Fruit fly (Drosophila melanogaster) whole organism, embryonic: ENCODE data around the gene Spt7.

ENCODE experiments used
- Aef1 ChIP-seq: fragments of 200-800 bp; sonication (Bioruptor generic); IDR thresholded peaks from 3 replicates; pipeline ENCODE4 v1.3.6; 2022; ENCODE audit warnings: missing biosample characterization, missing genetic modification characterization
- Asciz ChIP-seq: fragments of 200-800 bp; sonication (Bioruptor generic); optimal IDR thresholded peaks from 2 replicates; lab custom pipeline; 2017; ENCODE audit warnings: missing biosample characterization, mild to moderate bottlenecking, missing genetic modification characterization, missing genetic modification reagents
- Bgb ChIP-seq: fragments of 200-800 bp; sonication (Bioruptor generic); IDR thresholded peaks from 2 replicates; pipeline ENCODE4 v1.3.6; 2022; ENCODE audit warnings: missing biosample characterization, missing genetic modification characterization; ENCODE audit not compliant: partially characterized antibody
- CG10321 ChIP-seq: fragments of 200-800 bp; sonication (Bioruptor generic); IDR thresholded peaks from 2 replicates; pipeline ENCODE4 v1.3.6; 2022; ENCODE audit warnings: missing biosample characterization, missing genetic modification characterization
- CG10462 ChIP-seq: fragments of 200-800 bp; sonication (Bioruptor generic); optimal IDR thresholded peaks from 2 replicates; lab custom pipeline; 2016; ENCODE audit warnings: missing biosample characterization, missing genetic modification characterization
- CG11085 ChIP-seq: fragments of 200-800 bp; sonication (Bioruptor generic); IDR thresholded peaks from 2 replicates; pipeline ENCODE4 v1.3.6; 2022; ENCODE audit warnings: missing biosample characterization, missing genetic modification characterization
- CG11093 ChIP-seq: fragments of 200-800 bp; sonication (Bioruptor generic); IDR thresholded peaks from 3 replicates; pipeline ENCODE4 v1.3.6; 2022; ENCODE audit warnings: missing biosample characterization, missing genetic modification characterization
- CG12391 ChIP-seq: fragments of 200-800 bp; sonication (Bioruptor generic); optimal IDR thresholded peaks from 3 replicates; lab custom pipeline; 2018; ENCODE audit warnings: missing biosample characterization, mild to moderate bottlenecking, missing genetic modification characterization, moderate library complexity
- CG13624 ChIP-seq: fragments of 200-800 bp; sonication (Bioruptor generic); optimal IDR thresholded peaks from 2 replicates; lab custom pipeline; 2016; ENCODE audit warnings: missing biosample characterization, missing genetic modification characterization
- CG15269 ChIP-seq: fragments of 200-800 bp; sonication (Bioruptor generic); optimal IDR thresholded peaks from 2 replicates; lab custom pipeline; 2018; ENCODE audit warnings: missing biosample characterization, mild to moderate bottlenecking, missing genetic modification characterization, moderate library complexity
- CG2116 ChIP-seq: fragments of 200-800 bp; sonication (Bioruptor generic); optimal IDR thresholded peaks from 3 replicates; lab custom pipeline; 2018; ENCODE audit warnings: missing biosample characterization, mild to moderate bottlenecking, missing genetic modification characterization
- CG4282 ChIP-seq: fragments of 200-800 bp; sonication (Bioruptor generic); optimal IDR thresholded peaks from 2 replicates; lab custom pipeline; 2016; ENCODE audit warnings: missing biosample characterization, missing genetic modification characterization
- CG4360 ChIP-seq: fragments of 200-800 bp; sonication (Bioruptor generic); IDR thresholded peaks from 2 replicates; pipeline ENCODE4 v1.3.6; 2022; ENCODE audit warnings: missing biosample characterization, missing genetic modification characterization
- CG5180 ChIP-seq: fragments of 200-800 bp; sonication (Bioruptor generic); optimal IDR thresholded peaks from 3 replicates; lab custom pipeline; 2017; ENCODE audit warnings: missing biosample characterization, missing genetic modification characterization, mild to moderate bottlenecking, moderate library complexity, missing genetic modification reagents
- CG7271 ChIP-seq: fragments of 200-800 bp; sonication (Bioruptor generic); optimal IDR thresholded peaks from 2 replicates; lab custom pipeline; 2018; ENCODE audit warnings: missing biosample characterization, mild to moderate bottlenecking, missing genetic modification characterization, moderate library complexity
- CG7745 ChIP-seq: fragments of 200-800 bp; sonication (Bioruptor generic); optimal IDR thresholded peaks from 2 replicates; lab custom pipeline; 2018; ENCODE audit warnings: missing biosample characterization, mild to moderate bottlenecking, missing genetic modification characterization, moderate library complexity
- Chrac-16 ChIP-seq: fragments of 200-800 bp; sonication (Bioruptor generic); optimal IDR thresholded peaks from 3 replicates; lab custom pipeline; 2016; ENCODE audit warnings: missing biosample characterization, missing genetic modification characterization
- Dbx ChIP-seq: fragments of 200-800 bp; sonication (Bioruptor generic); IDR thresholded peaks from 3 replicates; pipeline ENCODE4 v1.3.6; 2022; ENCODE audit warnings: missing biosample characterization, missing genetic modification characterization
- Dek ChIP-seq: fragments of 200-800 bp; sonication (Bioruptor generic); optimal IDR thresholded peaks from 3 replicates; lab custom pipeline; 2019; ENCODE audit warnings: missing biosample characterization, mild to moderate bottlenecking, missing genetic modification characterization, moderate library complexity
- E2f2 ChIP-seq: fragments of 200-800 bp; sonication (Bioruptor generic); IDR thresholded peaks from 2 replicates; pipeline ENCODE4 v1.3.6; 2022; ENCODE audit warnings: missing biosample characterization, missing genetic modification characterization
- Eip74EF ChIP-seq, 2 experiments: fragments of 200-800 bp in 1 of 2; fragments of >200 bp in 1 of 2; sonication (Bioruptor generic) in 1 of 2; optimal IDR thresholded peaks; 2 replicates each; lab custom pipeline; 2017 to 2019; ENCODE audit warnings: missing biosample characterization in 2 of 2, missing genetic modification characterization in 2 of 2, mild to moderate bottlenecking in 1 of 2, moderate library complexity in 1 of 2
- H15 ChIP-seq: fragments of 200-800 bp; sonication (Bioruptor generic); IDR thresholded peaks from 3 replicates; pipeline ENCODE4 v1.3.6; 2022; ENCODE audit warnings: missing biosample characterization, missing genetic modification characterization
- Hmx ChIP-seq: fragments of 200-800 bp; sonication (Bioruptor generic); optimal IDR thresholded peaks from 2 replicates; lab custom pipeline; 2016; ENCODE audit warnings: missing biosample characterization, missing genetic modification characterization
- Meics ChIP-seq: fragments of 200-800 bp; sonication (Bioruptor generic); optimal IDR thresholded peaks from 2 replicates; lab custom pipeline; 2017; ENCODE audit warnings: missing biosample characterization, mild to moderate bottlenecking, missing genetic modification characterization
- Mes4 ChIP-seq: fragments of 200-800 bp; sonication (Bioruptor generic); optimal IDR thresholded peaks from 2 replicates; lab custom pipeline; 2016; ENCODE audit warnings: missing biosample characterization, missing genetic modification characterization
- NC2α ChIP-seq: fragments of 200-800 bp; sonication (Bioruptor generic); optimal IDR thresholded peaks from 2 replicates; lab custom pipeline; 2016; ENCODE audit warnings: missing biosample characterization, missing genetic modification characterization
- Oli ChIP-seq: fragments of 200-800 bp; sonication (Bioruptor generic); optimal IDR thresholded peaks from 2 replicates; lab custom pipeline; 2018; ENCODE audit warnings: missing biosample characterization, mild to moderate bottlenecking, missing genetic modification characterization, moderate library complexity
- PHDP ChIP-seq: fragments of 200-800 bp; sonication (Bioruptor generic); optimal IDR thresholded peaks from 3 replicates; lab custom pipeline; 2018; ENCODE audit warnings: missing biosample characterization, mild to moderate bottlenecking, missing genetic modification characterization, moderate library complexity
- Rx ChIP-seq: fragments of 200-800 bp; sonication (Bioruptor generic); IDR thresholded peaks from 2 replicates; pipeline ENCODE4 v1.3.6; 2022; ENCODE audit warnings: missing biosample characterization, missing genetic modification characterization
- abd-A ChIP-seq: fragments of 200-800 bp; sonication (Bioruptor generic); optimal IDR thresholded peaks from 3 replicates; lab custom pipeline; 2019; ENCODE audit warnings: missing biosample characterization, mild to moderate bottlenecking, missing genetic modification characterization, moderate library complexity
- bab2 ChIP-seq: fragments of 200-800 bp; sonication (Bioruptor generic); optimal IDR thresholded peaks from 2 replicates; lab custom pipeline; 2016; ENCODE audit warnings: missing biosample characterization, missing genetic modification characterization
- bigmax ChIP-seq: fragments of 200-800 bp; sonication (Bioruptor generic); optimal IDR thresholded peaks from 2 replicates; lab custom pipeline; 2018; ENCODE audit warnings: missing biosample characterization, mild to moderate bottlenecking, missing genetic modification characterization
- cas ChIP-seq: fragments of 200-800 bp; sonication (Bioruptor generic); IDR thresholded peaks from 2 replicates; pipeline ENCODE4 v1.3.6; 2022; ENCODE audit warnings: missing biosample characterization, missing genetic modification characterization
- chn ChIP-seq: fragments of 200-800 bp; sonication (Bioruptor generic); optimal IDR thresholded peaks from 2 replicates; lab custom pipeline; 2016; ENCODE audit warnings: missing biosample characterization, missing genetic modification characterization
- dimm ChIP-seq: fragments of 200-800 bp; sonication (Bioruptor generic); IDR thresholded peaks from 2 replicates; pipeline ENCODE4 v1.3.6; 2022; ENCODE audit warnings: missing biosample characterization, missing genetic modification characterization
- dmrt99B ChIP-seq: fragments of 200-800 bp; sonication (Bioruptor generic); optimal IDR thresholded peaks from 2 replicates; lab custom pipeline; 2018; ENCODE audit warnings: missing biosample characterization, mild to moderate bottlenecking, missing genetic modification characterization, moderate library complexity
- ems ChIP-seq: fragments of 200-800 bp; sonication (Bioruptor generic); optimal IDR thresholded peaks from 3 replicates; lab custom pipeline; 2016; ENCODE audit warnings: missing biosample characterization, missing genetic modification characterization
- fd3F ChIP-seq: fragments of 200-800 bp; sonication (Bioruptor generic); optimal IDR thresholded peaks from 2 replicates; lab custom pipeline; 2018; ENCODE audit warnings: missing biosample characterization, mild to moderate bottlenecking, missing genetic modification characterization, moderate library complexity
- gce ChIP-seq: fragments of 200-800 bp; sonication (Bioruptor generic); IDR thresholded peaks from 3 replicates; pipeline ENCODE4 v1.3.6; 2022; ENCODE audit warnings: missing biosample characterization, missing genetic modification characterization
- grau ChIP-seq: fragments of 200-800 bp; optimal IDR thresholded peaks from 3 replicates; lab custom pipeline; 2019; ENCODE audit warnings: missing biosample characterization, mild to moderate bottlenecking, missing genetic modification characterization, moderate library complexity
- ham ChIP-seq: fragments of 200-800 bp; sonication (Bioruptor generic); IDR thresholded peaks from 2 replicates; pipeline ENCODE4 v1.3.6; 2022; ENCODE audit warnings: missing biosample characterization, missing genetic modification characterization
- org-1 ChIP-seq: fragments of 200-800 bp; sonication (Bioruptor generic); optimal IDR thresholded peaks from 2 replicates; lab custom pipeline; 2017; ENCODE audit warnings: missing biosample characterization, missing genetic modification characterization
- pfk ChIP-seq: fragments of 200-800 bp; sonication (Bioruptor generic); optimal IDR thresholded peaks from 2 replicates; lab custom pipeline; 2018; ENCODE audit warnings: missing biosample characterization, mild to moderate bottlenecking, missing genetic modification characterization, moderate library complexity
- phol ChIP-seq: fragments of 200-800 bp; sonication (Bioruptor generic); optimal IDR thresholded peaks from 3 replicates; lab custom pipeline; 2018; ENCODE audit warnings: missing biosample characterization, mild to moderate bottlenecking, missing genetic modification characterization, moderate library complexity
- pita ChIP-seq: fragments of 200-800 bp; sonication (Bioruptor generic); optimal IDR thresholded peaks from 2 replicates; lab custom pipeline; 2017; ENCODE audit warnings: missing biosample characterization, mild to moderate bottlenecking, missing genetic modification characterization
- prd ChIP-seq, 3 experiments: fragments of >200 bp in 2 of 3; fragments of 200-800 bp in 1 of 3; sonication (Bioruptor generic) in 1 of 3; optimal IDR thresholded peaks in 2 of 3; IDR thresholded peaks in 1 of 3; 2 replicates in 2 of 3; 3 replicates in 1 of 3; pipeline versions ENCODE4 v1.3.6 to Lab custom; 2017 to 2022; ENCODE audit warnings: missing biosample characterization in 1 of 3, missing genetic modification characterization in 1 of 3
- pzg ChIP-seq: fragments of 200-800 bp; sonication (Bioruptor generic); optimal IDR thresholded peaks from 3 replicates; lab custom pipeline; 2018; ENCODE audit warnings: missing biosample characterization, mild to moderate bottlenecking, missing genetic modification characterization, moderate library complexity
- sna ChIP-seq: fragments of 200-800 bp; sonication (Bioruptor generic); IDR thresholded peaks from 2 replicates; pipeline ENCODE4 v1.3.6; 2022; ENCODE audit warnings: missing biosample characterization, missing genetic modification characterization; ENCODE audit not compliant: partially characterized antibody
- sqz ChIP-seq: fragments of 200-800 bp; sonication (Bioruptor generic); optimal IDR thresholded peaks from 3 replicates; lab custom pipeline; 2018; ENCODE audit warnings: missing biosample characterization, mild to moderate bottlenecking, missing genetic modification characterization
- ssp ChIP-seq: fragments of 200-800 bp; sonication (Bioruptor generic); IDR thresholded peaks from 2 replicates; pipeline ENCODE4 v1.3.6; 2022; ENCODE audit warnings: missing biosample characterization, missing genetic modification characterization
- usp ChIP-seq: fragments of >200 bp; optimal IDR thresholded peaks from 2 replicates; lab custom pipeline; 2017; ENCODE audit warnings: missing biosample characterization, missing genetic modification characterization

The Spt7 gene

DNA sequence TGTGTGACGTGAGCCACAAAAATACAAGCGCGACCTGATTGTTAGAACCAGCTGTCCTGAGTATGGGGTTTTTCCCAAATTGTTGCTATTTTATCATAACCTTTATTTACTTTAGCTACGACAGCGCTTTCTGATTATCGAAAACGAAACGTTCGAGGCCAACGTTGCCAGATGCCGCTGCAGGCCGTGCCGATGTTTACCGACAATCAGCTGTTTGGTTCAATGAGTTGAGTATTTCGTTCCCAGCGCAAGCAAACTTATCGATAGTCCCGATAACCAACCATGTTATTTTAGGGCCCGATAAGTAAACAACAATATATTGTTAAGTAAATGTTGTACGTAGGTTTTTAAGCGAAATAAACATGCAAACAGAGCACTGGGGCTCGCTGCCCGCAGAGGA, at the start of gene Spt7, which contains the start of gene CG15814 (continued):
- no peak for TF ChIP-seq pita (GFP tag; lab: Kevin White, UChicago)
- no peak for TF ChIP-seq Rx (GFP tag; lab: Robert Waterston, UW)
- TF ChIP-seq CG13624: peak; percentile 20
- no peak for TF ChIP-seq CG7745 (tag; lab: Kevin White, UChicago)
- TF ChIP-seq Aef1 (GFP tag; lab: Robert Waterston, UW): no peak
- TF ChIP-seq Eip74EF (GFP tag; optimal IDR thresholded peaks at IDR 0.05; lab: Kevin White, UChicago): no peak
- TF ChIP-seq Meics (GFP tag; lab: Kevin White, UChicago): peak; percentile 47
- no peak for TF ChIP-seq usp
- TF ChIP-seq Asciz (GFP tag; lab: Kevin White, UChicago): no peak
- TF ChIP-seq chn (GFP tag; lab: Kevin White, UChicago): peak; percentile 23
- TF ChIP-seq Hmx (GFP tag; lab: Kevin White, UChicago): no peak
- peak; percentile 58 for TF ChIP-seq E2f2 (GFP tag; lab: Robert Waterston, UW)
- TF ChIP-seq CG10462 (GFP tag; lab: Kevin White, UChicago): no peak
- no peak for TF ChIP-seq org-1 (GFP tag; lab: Kevin White, UChicago)
- TF ChIP-seq cas (GFP tag; lab: Robert Waterston, UW): no peak
- no peak for TF ChIP-seq CG7271 (tag; lab: Kevin White, UChicago)
- TF ChIP-seq grau: peak; percentile 39
- peak; percentile 72 for TF ChIP-seq sna (GFP tag; lab: Robert Waterston, UW)
- no peak for TF ChIP-seq Dek (tag; lab: Kevin White, UChicago)
- TF ChIP-seq ham (GFP tag; lab: Robert Waterston, UW): no peak
- TF ChIP-seq CG10321: no peak
- peak; percentile 33 for TF ChIP-seq PHDP
- TF ChIP-seq prd (optimal IDR thresholded peaks at IDR 0.05; lab: Kevin White, UChicago): no peak
- 0 out of 3 replicates have a peak, but pooled peaks have one; percentile 34 for TF ChIP-seq prd (GFP tag; IDR thresholded peaks at IDR 0.05; lab: Robert Waterston, UW)
- TF ChIP-seq sqz (GFP tag; lab: Kevin White, UChicago): no peak
- TF ChIP-seq ems: peak; percentile 30
- no peak for TF ChIP-seq Chrac-16 (GFP tag; lab: Kevin White, UChicago)
- peak; percentile 44 for TF ChIP-seq bab2 (GFP tag; lab: Kevin White, UChicago)
- TF ChIP-seq NC2α (GFP tag; lab: Kevin White, UChicago): no peak
- TF ChIP-seq CG12391 (tag; lab: Kevin White, UChicago): peak; percentile 22
- peak; percentile 83 for TF ChIP-seq CG2116 (GFP tag; lab: Kevin White, UChicago)
- no peak for TF ChIP-seq ssp (GFP tag; lab: Robert Waterston, UW)
- TF ChIP-seq phol (tag; lab: Kevin White, UChicago): peak; percentile 49
- no peak for TF ChIP-seq abd-A (tag; lab: Kevin White, UChicago)
- TF ChIP-seq dimm (GFP tag; lab: Robert Waterston, UW): no peak
- no peak for TF ChIP-seq CG11085
- no peak for TF ChIP-seq CG11093
- no peak for TF ChIP-seq CG5180 (GFP tag; lab: Kevin White, UChicago)
- 0 out of 2 replicates have a peak, but pooled peaks have one; percentile 8 for TF ChIP-seq CG4360 (GFP tag; lab: Robert Waterston, UW)
- no peak for TF ChIP-seq gce (GFP tag; lab: Robert Waterston, UW)
- no peak for TF ChIP-seq H15
- no peak for TF ChIP-seq CG15269 (tag; lab: Kevin White, UChicago)
- TF ChIP-seq dmrt99B (tag; lab: Kevin White, UChicago): no peak
- TF ChIP-seq Bgb (GFP tag; lab: Robert Waterston, UW): peak; percentile 88
- TF ChIP-seq pzg (GFP tag; lab: Kevin White, UChicago): peak; percentile 85
- TF ChIP-seq pfk (GFP tag; lab: Kevin White, UChicago): peak; percentile 62
- TF ChIP-seq fd3F (GFP tag; lab: Kevin White, UChicago): peak; percentile 12
- no peak for TF ChIP-seq Dbx (GFP tag; lab: Robert Waterston, UW)
- no peak for TF ChIP-seq Mes4
- peak; percentile 76 for TF ChIP-seq bigmax (GFP tag; lab: Kevin White, UChicago)
- no peak for TF ChIP-seq Oli (tag; lab: Kevin White, UChicago)
- peak; percentile 31 for TF ChIP-seq CG4282
